Worm (Caenorhabditis elegans): ENCODE data around the gene sdz-38.

DNA sequence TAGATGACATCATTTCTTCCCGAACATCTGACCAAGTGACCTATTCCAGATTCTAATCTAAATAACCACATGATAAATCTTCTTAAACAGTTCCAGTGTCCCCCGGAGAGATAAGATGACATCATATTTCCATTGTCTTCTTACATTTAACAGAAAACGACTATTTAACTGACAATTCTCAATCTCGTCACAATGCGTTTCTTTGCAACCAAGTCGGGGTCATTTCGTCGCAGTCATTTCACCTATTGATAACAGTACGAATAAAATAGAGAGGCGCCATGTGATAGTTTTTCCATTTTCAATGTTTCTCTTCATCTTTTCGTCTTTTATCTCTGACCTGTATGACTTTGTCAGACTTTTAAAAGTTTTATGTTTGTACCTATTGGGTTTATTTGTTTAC, 47.4 kb upstream of the sdz-38 start:
- TF ChIP-seq zim-3 (tag; optimal IDR thresholded peaks at IDR 0.05) (no peak), snpc-4 (GFP tag; optimal IDR thresholded peaks at IDR 0.05) (no peak), snpc-4 (tag; optimal IDR thresholded peaks at IDR 0.05) (no peak), lin-54 (GFP tag; optimal IDR thresholded peaks at IDR 0.05) (no peak), ceh-58 (GFP tag; IDR thresholded peaks at IDR 0.05) (no peak), hrde-1 (tag; optimal IDR thresholded peaks at IDR 0.05; ENCODE audit: borderline replicate concordance) (no peak), him-1 (tag; optimal IDR thresholded peaks at IDR 0.05) (no peak), dpl-1 (GFP tag; optimal IDR thresholded peaks at IDR 0.05) (no peak), pha-4 (tag; optimal IDR thresholded peaks at IDR 0.05) (no peak), die-1 (tag; optimal IDR thresholded peaks at IDR 0.05) (no peak), sea-2 (GFP tag; IDR thresholded peaks at IDR 0.05) (no peak), madf-6 (GFP tag; IDR thresholded peaks at IDR 0.05) (no peak), lin-35 (GFP tag; optimal IDR thresholded peaks at IDR 0.05) (no peak)
